Worm (Caenorhabditis elegans): ENCODE results near the gene C05E4.7.

The C05E4.7 gene

DNA sequence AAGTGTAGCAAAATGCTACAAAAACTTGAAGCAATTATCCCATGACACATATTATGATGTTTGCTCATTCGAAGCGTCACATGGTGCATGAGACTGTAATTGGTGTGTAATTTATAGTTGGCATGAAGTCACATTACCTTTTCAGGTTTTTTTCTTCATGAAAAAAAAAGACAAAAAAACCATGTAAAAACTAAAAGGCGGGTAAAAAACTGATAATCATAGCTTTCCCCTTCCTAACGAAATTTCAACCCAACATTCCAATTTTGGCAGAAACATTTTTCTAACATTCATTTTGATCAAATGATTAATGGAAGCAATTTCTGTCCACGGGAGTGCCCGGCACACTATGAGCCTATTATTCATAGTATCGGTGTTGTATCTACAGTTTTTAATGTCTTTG, 6.1 kb downstream of the C05E4.7 start, which contains the start of gene sri-4:
TSS of gene sri-4 (plus strand) at position 301 of the 400 bp plus-strand sequence.
- TF ChIP-seq Y22D7AL.16 (tag; optimal IDR thresholded peaks at IDR 0.05): no peak
- TF ChIP-seq fax-1 (tag; optimal IDR thresholded peaks at IDR 0.05): no peak
- TF ChIP-seq hlh-30 (tag; optimal IDR thresholded peaks at IDR 0.05; ENCODE audit: insufficient read depth): no peak

- TF ChIP-seq pag-3 (tag; optimal IDR thresholded peaks at IDR 0.05; ENCODE audit: borderline replicate concordance) (no peak), fkh-10 (GFP tag; optimal IDR thresholded peaks at IDR 0.05) (no peak), hlh-8 (tag; optimal IDR thresholded peaks at IDR 0.05) (no peak), ceh-48 (tag; optimal IDR thresholded peaks at IDR 0.05) (no peak), unc-3 (GFP tag; conservative IDR thresholded peaks at IDR 0.05) (no peak), unc-3 (tag; optimal IDR thresholded peaks at IDR 0.05) (no peak), zip-5 (tag; optimal IDR thresholded peaks at IDR 0.05) (no peak), elt-2 (tag; optimal IDR thresholded peaks at IDR 0.05) (no peak), ref-2 (tag; optimal IDR thresholded peaks at IDR 0.05) (no peak), C38D4.7 (GFP tag; optimal IDR thresholded peaks at IDR 0.05) (no peak), hlh-30 (tag; optimal IDR thresholded peaks at IDR 0.05; ENCODE audit: insufficient read depth) (no peak), tbx-7 (tag; optimal IDR thresholded peaks at IDR 0.05) (no peak)
Measured at ce11 chrV:752679-753333, 10.9 kb downstream of the C05E4.7 start, which contains the start of the genes str-262 and srp-1. Gene str-262, minus strand, starts transcription at chrV:752779. Gene srp-1, plus strand, starts transcription at chrV:753283.

ce11 chrV:756169-756568, 14.2 kb downstream of the C05E4.7 start, which contains the start of gene str-20:
Gene str-20, plus strand, starts transcription at chrV:756469.
- TF ChIP-seq fax-1 (tag; optimal IDR thresholded peaks at IDR 0.05): no peak
- TF ChIP-seq ceh-22 (tag; optimal IDR thresholded peaks at IDR 0.05): no peak
- TF ChIP-seq tbx-2 (tag; optimal IDR thresholded peaks at IDR 0.05): no peak
- TF ChIP-seq C38D4.7 (GFP tag; optimal IDR thresholded peaks at IDR 0.05): no peak
- TF ChIP-seq ceh-19 (GFP tag; optimal IDR thresholded peaks at IDR 0.05): no peak
- TF ChIP-seq pha-2 (tag; optimal IDR thresholded peaks at IDR 0.05): no peak

ce11 chrV:761235-761634, 19.3 kb downstream of the C05E4.7 start, which contains the start of gene C05E4.15:
Gene C05E4.15, minus strand, starts transcription at chrV:761335.
- TF ChIP-seq ceh-45 (GFP tag; IDR thresholded peaks at IDR 0.05) (no peak), ceh-18 (tag; optimal IDR thresholded peaks at IDR 0.05) (no peak), ets-4 (tag; optimal IDR thresholded peaks at IDR 0.05) (no peak), tbx-2 (tag; optimal IDR thresholded peaks at IDR 0.05) (no peak), F13H6.1 (tag; optimal IDR thresholded peaks at IDR 0.05) (no peak), K09A11.1 (tag; optimal IDR thresholded peaks at IDR 0.05; ENCODE audit: insufficient read depth) (no peak), ama-1 (optimal IDR thresholded peaks at IDR 0.05) (no peak), eyg-1 (tag; optimal IDR thresholded peaks at IDR 0.05) (no peak)

DNA sequence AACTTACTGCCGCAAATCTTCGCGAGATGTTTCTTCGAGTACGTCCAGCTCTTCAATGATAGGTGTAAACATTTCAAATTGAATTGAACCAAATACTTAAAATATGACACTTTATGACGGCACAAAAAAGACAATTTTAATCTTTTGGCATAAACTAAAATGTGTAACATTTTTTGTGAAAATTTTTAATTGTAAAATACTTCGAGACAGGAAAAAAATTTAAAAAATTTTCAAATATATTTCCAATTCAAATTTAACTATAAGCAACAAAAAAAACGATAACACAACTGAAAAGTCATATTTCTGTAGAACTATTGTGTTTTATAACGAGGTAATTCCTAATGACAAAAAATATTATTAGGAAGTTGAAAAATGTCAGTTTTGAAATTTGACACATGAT, 20.0 kb downstream of the C05E4.7 start, which contains the start of gene C05E4.12:
TSS of gene C05E4.12 (minus strand) at position 101 of the 400 bp plus-strand sequence.
- no peak for TF ChIP-seq nhr-232 (tag; optimal IDR thresholded peaks at IDR 0.05)
- no peak for TF ChIP-seq tbx-7 (tag; optimal IDR thresholded peaks at IDR 0.05)
- TF ChIP-seq ceh-14 (tag; optimal IDR thresholded peaks at IDR 0.05): no peak
- TF ChIP-seq ref-2 (tag; optimal IDR thresholded peaks at IDR 0.05): no peak
- no peak for TF ChIP-seq lin-11 (tag; optimal IDR thresholded peaks at IDR 0.05)
- TF ChIP-seq elt-4 (tag; optimal IDR thresholded peaks at IDR 0.05): no peak
- TF ChIP-seq ceh-34 (tag; optimal IDR thresholded peaks at IDR 0.05): no peak
- no peak for TF ChIP-seq pros-1 (tag; optimal IDR thresholded peaks at IDR 0.05)
- TF ChIP-seq ceh-19 (GFP tag; optimal IDR thresholded peaks at IDR 0.05): no peak
- no peak for TF ChIP-seq pax-1 (tag; optimal IDR thresholded peaks at IDR 0.05)
- no peak for TF ChIP-seq C08G9.2 (tag; optimal IDR thresholded peaks at IDR 0.05)
- no peak for TF ChIP-seq sox-4 (tag; optimal IDR thresholded peaks at IDR 0.05)
- TF ChIP-seq gmeb-2 (tag; optimal IDR thresholded peaks at IDR 0.05): no peak

Data from whole organism, late embryonic.